Fruit fly (Drosophila melanogaster) whole organism, pupa: Measurements from ENCODE around the gene CG43156.

ENCODE experiments used
- CG10348 ChIP-seq: fragments of 200-800 bp; sonication (Bioruptor generic); IDR thresholded peaks from 2 replicates; pipeline ENCODE4 v1.3.6; 2022; ENCODE audit warnings: missing biosample characterization, missing genetic modification characterization
- CG12605 ChIP-seq: fragments of 200-800 bp; sonication (Bioruptor generic); IDR thresholded peaks from 2 replicates; pipeline ENCODE4 v1.3.6; 2022; ENCODE audit warnings: missing biosample characterization, missing genetic modification characterization
- CG13204 ChIP-seq: fragments of 200-800 bp; sonication (Bioruptor generic); optimal IDR thresholded peaks from 2 replicates; lab custom pipeline; 2018; ENCODE audit warnings: missing biosample characterization, mild to moderate bottlenecking, missing genetic modification characterization, moderate library complexity
- CG14655 ChIP-seq: fragments of 200-800 bp; sonication (Bioruptor generic); optimal IDR thresholded peaks from 3 replicates; lab custom pipeline; 2017; ENCODE audit warnings: mild to moderate bottlenecking, missing biosample characterization, missing genetic modification reagents, missing genetic modification characterization
- CG15710 ChIP-seq: fragments of 200-800 bp; sonication (Bioruptor generic); optimal IDR thresholded peaks from 2 replicates; lab custom pipeline; 2018; ENCODE audit warnings: missing biosample characterization, mild to moderate bottlenecking, missing genetic modification characterization, moderate library complexity
- CG17806 ChIP-seq: fragments of 200-800 bp; sonication (Bioruptor generic); optimal IDR thresholded peaks from 2 replicates; lab custom pipeline; 2018; ENCODE audit warnings: missing biosample characterization, mild to moderate bottlenecking, missing genetic modification characterization, moderate library complexity
- CG32121 ChIP-seq: fragments of 200-800 bp; sonication (Bioruptor generic); IDR thresholded peaks from 2 replicates; pipeline ENCODE4 v1.3.6; 2022; ENCODE audit warnings: missing biosample characterization, missing genetic modification characterization
- CG34367 ChIP-seq: fragments of 200-800 bp; sonication (Bioruptor generic); optimal IDR thresholded peaks from 2 replicates; lab custom pipeline; 2018; ENCODE audit warnings: missing biosample characterization, mild to moderate bottlenecking, missing genetic modification characterization
- CG4496 ChIP-seq: fragments of 200-800 bp; sonication (Bioruptor generic); IDR thresholded peaks from 3 replicates; pipeline ENCODE4 v1.3.6; 2022; ENCODE audit warnings: missing biosample characterization, missing genetic modification characterization
- CG8159 ChIP-seq: fragments of 200-800 bp; sonication (Bioruptor generic); optimal IDR thresholded peaks from 3 replicates; lab custom pipeline; 2018; ENCODE audit warnings: missing biosample characterization, mild to moderate bottlenecking, missing genetic modification characterization, moderate library complexity
- CG8301 ChIP-seq: fragments of 200-800 bp; sonication (Bioruptor generic); optimal IDR thresholded peaks from 2 replicates; lab custom pipeline; 2018; ENCODE audit warnings: missing biosample characterization, mild to moderate bottlenecking, missing genetic modification characterization
- CG9948 ChIP-seq: fragments of 200-800 bp; sonication (Bioruptor generic); optimal IDR thresholded peaks from 2 replicates; lab custom pipeline; 2018; ENCODE audit warnings: missing biosample characterization, mild to moderate bottlenecking, missing genetic modification characterization, moderate library complexity
- D1 ChIP-seq: fragments of 200-800 bp; sonication (Bioruptor generic); optimal IDR thresholded peaks from 2 replicates; lab custom pipeline; 2018; ENCODE audit warnings: missing biosample characterization, mild to moderate bottlenecking, missing genetic modification characterization, moderate library complexity
- EcR ChIP-seq: fragments of 200-800 bp; sonication (Bioruptor generic); optimal IDR thresholded peaks from 3 replicates; lab custom pipeline; 2019; ENCODE audit warnings: missing biosample characterization, missing genetic modification characterization, mild to moderate bottlenecking, moderate library complexity, missing genetic modification reagents
- Ets98B ChIP-seq: fragments of 200-800 bp; sonication (Bioruptor generic); IDR thresholded peaks from 2 replicates; pipeline ENCODE4 v1.3.6; 2022; ENCODE audit warnings: missing biosample characterization, missing genetic modification characterization
- Pif1A ChIP-seq: fragments of 200-800 bp; sonication (Bioruptor generic); optimal IDR thresholded peaks from 3 replicates; lab custom pipeline; 2016; ENCODE audit warnings: missing biosample characterization, missing genetic modification characterization
- Pif1B ChIP-seq: fragments of 200-800 bp; sonication (Bioruptor generic); optimal IDR thresholded peaks from 3 replicates; lab custom pipeline; 2016; ENCODE audit warnings: missing biosample characterization, missing genetic modification characterization
- Snoo ChIP-seq: fragments of 200-800 bp; sonication (Bioruptor generic); optimal IDR thresholded peaks from 3 replicates; lab custom pipeline; 2017; ENCODE audit warnings: missing biosample characterization, mild to moderate bottlenecking, missing genetic modification characterization, inconsistent platforms
- fd96Ca ChIP-seq: fragments of 200-800 bp; sonication (Bioruptor generic); IDR thresholded peaks from 3 replicates; pipeline ENCODE4 v1.3.6; 2022; ENCODE audit warnings: missing biosample characterization, missing genetic modification characterization
- gl ChIP-seq: fragments of 200-800 bp; sonication (Bioruptor generic); optimal IDR thresholded peaks from 2 replicates; lab custom pipeline; 2018; ENCODE audit warnings: missing biosample characterization, mild to moderate bottlenecking, missing genetic modification characterization
- rn ChIP-seq: fragments of 200-800 bp; sonication (Bioruptor generic); IDR thresholded peaks from 2 replicates; pipeline ENCODE4 v1.3.6; 2022; ENCODE audit warnings: missing biosample characterization, missing genetic modification characterization

Gene CG43156

dm6 chrX:11858439-11858813 lies 48.2 kb downstream of the CG43156 start:
- TF ChIP-seq CG8301 (tag; lab: Kevin White, UChicago) (no peak), Ets98B (GFP tag; lab: Robert Waterston, UW) (no peak), D1 (tag; lab: Kevin White, UChicago) (no peak), CG8159 (tag; lab: Kevin White, UChicago) (no peak), rn (GFP tag; lab: Robert Waterston, UW) (no peak), CG10348 (no peak), fd96Ca (GFP tag; lab: Robert Waterston, UW) (no peak), CG9948 (tag; lab: Kevin White, UChicago) (no peak), Pif1B (GFP tag; lab: Kevin White, UChicago) (no peak), CG4496 (GFP tag; lab: Robert Waterston, UW) (no peak), CG14655 (GFP tag; lab: Kevin White, UChicago) (no peak), EcR (GFP tag; lab: Kevin White, UChicago) (no peak)

- peak; percentile 97 for TF ChIP-seq CG12605
- peak; percentile 89 for TF ChIP-seq CG9948 (tag; lab: Kevin White, UChicago)
- peak; percentile 98 for TF ChIP-seq CG4496 (GFP tag; lab: Robert Waterston, UW)
- peak; percentile 92 for TF ChIP-seq CG17806 (tag; lab: Kevin White, UChicago)
- TF ChIP-seq fd96Ca (GFP tag; lab: Robert Waterston, UW), result peak; percentile 94
- TF ChIP-seq CG13204 (GFP tag; lab: Kevin White, UChicago), result peak; percentile 86
- TF ChIP-seq Pif1A (GFP tag; lab: Kevin White, UChicago), result peak; percentile 94
- peak; percentile 84 for TF ChIP-seq Snoo (tag; lab: Kevin White, UChicago)
- peak; percentile 90 for TF ChIP-seq CG8301 (tag; lab: Kevin White, UChicago)
- TF ChIP-seq D1 (tag; lab: Kevin White, UChicago), result peak; percentile 60
- TF ChIP-seq CG32121 (GFP tag; lab: Robert Waterston, UW), result peak; percentile 96
- peak; percentile 92 for TF ChIP-seq CG14655 (GFP tag; lab: Kevin White, UChicago)
- peak; percentile 81 for TF ChIP-seq gl (tag; lab: Kevin White, UChicago)
- peak; percentile 86 for TF ChIP-seq CG10348
- TF ChIP-seq Ets98B (GFP tag; lab: Robert Waterston, UW), result peak; percentile 97
- TF ChIP-seq rn (GFP tag; lab: Robert Waterston, UW), result peak; percentile 91
- peak; percentile 91 for TF ChIP-seq CG15710 (tag; lab: Kevin White, UChicago)
- peak; percentile 90 for TF ChIP-seq CG34367 (tag; lab: Kevin White, UChicago)
- TF ChIP-seq Pif1B (GFP tag; lab: Kevin White, UChicago), result peak; percentile 93
- TF ChIP-seq EcR (GFP tag; lab: Kevin White, UChicago), result peak; percentile 89
- peak; percentile 91 for TF ChIP-seq CG8159 (tag; lab: Kevin White, UChicago)
Observed at dm6 chrX:11857522-11858438, 48.9 kb downstream of the CG43156 start.

dm6 chrX:11856867-11857266 lies 49.8 kb downstream of the CG43156 start:
- no peak for TF ChIP-seq CG15710 (tag; lab: Kevin White, UChicago)
- TF ChIP-seq CG4496 (GFP tag; lab: Robert Waterston, UW), result no peak
- peak; percentile 10 for TF ChIP-seq CG8301 (tag; lab: Kevin White, UChicago)
- TF ChIP-seq CG9948 (tag; lab: Kevin White, UChicago), result no peak
- TF ChIP-seq CG14655 (GFP tag; lab: Kevin White, UChicago), result no peak
- TF ChIP-seq CG12605, result 0 out of 2 replicates have a peak, but pooled peaks have one; percentile 24
